Worm (Caenorhabditis elegans) whole organism, L1 larva: Measurements from ENCODE around the gene acs-9.

Experiments
- C04F5.9 ChIP-seq: sonication (generic microtip); optimal IDR thresholded peaks from 2 replicates; lab custom pipeline; 2016; ENCODE audit warnings: missing genetic modification characterization, missing compliant biosample characterization
- elt-2 ChIP-seq: sonication (generic microtip); optimal IDR thresholded peaks from 2 replicates; lab custom pipeline; 2016; ENCODE audit warnings: missing genetic modification characterization, mild to moderate bottlenecking, inconsistent platforms, missing compliant biosample characterization, missing genetic modification reagents
- fkh-10 ChIP-seq: sonication (generic microtip); optimal IDR thresholded peaks from 2 replicates; lab custom pipeline; 2017; ENCODE audit warnings: missing biosample characterization, missing genetic modification reagents, missing genetic modification characterization
- grh-1 ChIP-seq: fragments of 200-800 bp; sonication (Bioruptor generic); IDR thresholded peaks from 2 replicates; pipeline ENCODE4 v1.3.6; 2022; ENCODE audit warnings: missing genetic modification reagents, missing genetic modification characterization, missing compliant biosample characterization
- nhr-19 ChIP-seq: fragments of 200-800 bp; sonication (Bioruptor generic); conservative IDR thresholded peaks from 2 replicates; pipeline ENCODE4 v1.3.6; 2022; ENCODE audit warnings: missing genetic modification characterization, missing compliant biosample characterization
- nhr-84 ChIP-seq: sonication (generic microtip); optimal IDR thresholded peaks from 2 replicates; lab custom pipeline; 2017; ENCODE audit warnings: missing biosample characterization, missing genetic modification characterization
- snpc-4 ChIP-seq: fragments of 150-350 bp; optimal IDR thresholded peaks from 2 replicates; lab custom pipeline; 2014; ENCODE audit warnings: missing biosample characterization, missing genetic modification characterization
- unc-30 ChIP-seq: sonication (generic microtip); optimal IDR thresholded peaks from 2 replicates; lab custom pipeline; 2017; ENCODE audit warnings: missing biosample characterization, missing genetic modification characterization
- zip-4 ChIP-seq: fragments of 200-800 bp; sonication (Bioruptor generic); optimal IDR thresholded peaks from 2 replicates; lab custom pipeline; 2018; ENCODE audit warnings: mild to moderate bottlenecking, missing genetic modification characterization, moderate library complexity, missing compliant biosample characterization

ce11 chrX:16903619-16904018, 23.3 kb upstream of the acs-9 start, which contains the start of gene F39F10.4:
- no peak for TF ChIP-seq fkh-10 (GFP tag; lab: Kevin White, UChicago)
- TF ChIP-seq nhr-84, result no peak
- no peak for TF ChIP-seq unc-30 (tag; lab: Kevin White, UChicago)
- no peak for TF ChIP-seq snpc-4
- no peak for TF ChIP-seq nhr-19 (GFP tag; lab: Robert Waterston, UW)
- TF ChIP-seq zip-4, result no peak
- no peak for TF ChIP-seq C04F5.9 (tag; lab: Kevin White, UChicago)
- TF ChIP-seq grh-1 (GFP tag; lab: Robert Waterston, UW), result no peak
- TF ChIP-seq elt-2, result no peak
